Worm (Caenorhabditis elegans) whole organism, midembryonic: ENCODE results near the gene ZK84.5.

ENCODE experiments used
- klf-2 ChIP-seq: fragments of 200-800 bp; sonication (Bioruptor generic); conservative IDR thresholded peaks from 2 replicates; pipeline ENCODE4 v1.3.6; 2022; ENCODE audit warnings: missing genetic modification reagents, missing genetic modification characterization, missing compliant biosample characterization
- med-1 ChIP-seq: sonication (generic microtip); optimal IDR thresholded peaks from 2 replicates; lab custom pipeline; 2017; ENCODE audit warnings: missing genetic modification characterization, mild to moderate bottlenecking, missing compliant biosample characterization, antibody characterized with exemption, missing genetic modification reagents; ENCODE audit not compliant: insufficient read depth
- ztf-23 ChIP-seq: fragments of 200-800 bp; sonication (Bioruptor generic); IDR thresholded peaks from 2 replicates; pipeline ENCODE4 v1.3.6; 2022; ENCODE audit warnings: missing genetic modification reagents, missing genetic modification characterization, missing compliant biosample characterization
- ztf-29 ChIP-seq: fragments of 200-800 bp; sonication (Bioruptor generic); IDR thresholded peaks from 2 replicates; pipeline ENCODE4 v1.3.6; 2022; ENCODE audit warnings: missing genetic modification reagents, missing genetic modification characterization, missing compliant biosample characterization

DNA sequence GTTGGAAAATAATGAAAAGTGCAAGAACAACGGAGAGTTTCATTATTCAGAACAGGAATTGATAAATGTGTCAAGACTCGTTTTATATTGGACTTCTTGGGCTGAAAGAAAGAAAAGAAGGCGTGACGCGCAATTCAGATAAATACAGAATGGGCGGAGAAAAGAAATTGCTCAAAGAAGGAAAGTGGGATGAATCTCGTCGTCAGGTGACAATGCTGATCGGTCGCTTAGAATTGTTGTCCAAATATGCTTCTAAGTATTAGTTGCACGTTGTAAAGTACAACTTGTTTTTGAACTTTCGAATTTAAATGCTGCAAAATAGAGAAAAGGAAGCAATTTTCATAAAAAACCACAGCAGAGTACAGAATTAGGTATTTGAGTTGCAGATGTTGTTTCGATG lies 25.6 kb downstream of the ZK84.5 start, which contains the start of gene ins-3:
- no peak for TF ChIP-seq ztf-23 (GFP tag; lab: Robert Waterston, UW)
- no peak for TF ChIP-seq klf-2 (GFP tag; lab: Robert Waterston, UW)
- no peak for TF ChIP-seq med-1 (GFP tag; lab: Kevin White, UChicago)
- TF ChIP-seq ztf-29 (GFP tag; lab: Robert Waterston, UW), result no peak
